Fruit fly (Drosophila melanogaster) whole organism, pupa: ENCODE data around the gene Mcm7.

Experiments
- CG12605 ChIP-seq: fragments of 200-800 bp; sonication (Bioruptor generic); IDR thresholded peaks from 2 replicates; pipeline ENCODE4 v1.3.6; 2022; ENCODE audit warnings: missing biosample characterization, missing genetic modification characterization
- CG13204 ChIP-seq: fragments of 200-800 bp; sonication (Bioruptor generic); optimal IDR thresholded peaks from 2 replicates; lab custom pipeline; 2018; ENCODE audit warnings: missing biosample characterization, mild to moderate bottlenecking, missing genetic modification characterization, moderate library complexity
- CG14655 ChIP-seq: fragments of 200-800 bp; sonication (Bioruptor generic); optimal IDR thresholded peaks from 3 replicates; lab custom pipeline; 2017; ENCODE audit warnings: mild to moderate bottlenecking, missing biosample characterization, missing genetic modification reagents, missing genetic modification characterization
- CG32121 ChIP-seq: fragments of 200-800 bp; sonication (Bioruptor generic); IDR thresholded peaks from 2 replicates; pipeline ENCODE4 v1.3.6; 2022; ENCODE audit warnings: missing biosample characterization, missing genetic modification characterization
- CG4496 ChIP-seq: fragments of 200-800 bp; sonication (Bioruptor generic); IDR thresholded peaks from 3 replicates; pipeline ENCODE4 v1.3.6; 2022; ENCODE audit warnings: missing biosample characterization, missing genetic modification characterization
- CG8159 ChIP-seq: fragments of 200-800 bp; sonication (Bioruptor generic); optimal IDR thresholded peaks from 3 replicates; lab custom pipeline; 2018; ENCODE audit warnings: missing biosample characterization, mild to moderate bottlenecking, missing genetic modification characterization, moderate library complexity
- EcR ChIP-seq: fragments of 200-800 bp; sonication (Bioruptor generic); optimal IDR thresholded peaks from 3 replicates; lab custom pipeline; 2019; ENCODE audit warnings: missing biosample characterization, missing genetic modification characterization, mild to moderate bottlenecking, moderate library complexity, missing genetic modification reagents
- Ets98B ChIP-seq: fragments of 200-800 bp; sonication (Bioruptor generic); IDR thresholded peaks from 2 replicates; pipeline ENCODE4 v1.3.6; 2022; ENCODE audit warnings: missing biosample characterization, missing genetic modification characterization
- Pif1A ChIP-seq: fragments of 200-800 bp; sonication (Bioruptor generic); optimal IDR thresholded peaks from 3 replicates; lab custom pipeline; 2016; ENCODE audit warnings: missing biosample characterization, missing genetic modification characterization
- Pif1B ChIP-seq: fragments of 200-800 bp; sonication (Bioruptor generic); optimal IDR thresholded peaks from 3 replicates; lab custom pipeline; 2016; ENCODE audit warnings: missing biosample characterization, missing genetic modification characterization
- fd96Ca ChIP-seq: fragments of 200-800 bp; sonication (Bioruptor generic); IDR thresholded peaks from 3 replicates; pipeline ENCODE4 v1.3.6; 2022; ENCODE audit warnings: missing biosample characterization, missing genetic modification characterization
- rn ChIP-seq: fragments of 200-800 bp; sonication (Bioruptor generic); IDR thresholded peaks from 2 replicates; pipeline ENCODE4 v1.3.6; 2022; ENCODE audit warnings: missing biosample characterization, missing genetic modification characterization

DNA sequence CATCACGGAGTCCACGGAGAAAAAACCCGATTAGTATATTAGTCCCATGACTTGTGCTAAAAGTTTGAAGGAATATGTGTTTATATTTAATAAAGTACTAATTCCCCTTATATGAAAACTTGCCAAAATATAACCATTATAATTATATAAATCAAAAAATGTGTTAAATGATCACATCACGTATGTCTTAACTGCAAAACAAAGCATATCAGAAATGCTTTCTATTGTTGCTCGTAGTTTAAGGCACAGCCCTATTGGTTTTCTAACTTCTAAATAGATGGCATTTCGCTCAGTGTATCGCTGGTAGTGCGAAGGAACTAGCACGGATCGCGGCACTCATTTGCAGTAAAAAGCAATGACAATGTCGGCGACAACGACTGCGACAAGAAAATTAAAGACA, 31.5 kb upstream of the Mcm7 start:
- peak; percentile 76 for TF ChIP-seq CG14655
- no peak for TF ChIP-seq CG4496 (GFP tag; lab: Robert Waterston, UW)
- TF ChIP-seq Pif1B (GFP tag; lab: Kevin White, UChicago) = peak; percentile 28
- no peak for TF ChIP-seq rn
- TF ChIP-seq EcR (GFP tag; lab: Kevin White, UChicago) = no peak
- TF ChIP-seq CG12605 (GFP tag; lab: Robert Waterston, UW) = no peak
- no peak for TF ChIP-seq CG13204 (GFP tag; lab: Kevin White, UChicago)
- TF ChIP-seq fd96Ca = no peak
- TF ChIP-seq CG8159 (tag; lab: Kevin White, UChicago) = peak; percentile 40
- TF ChIP-seq CG32121 (GFP tag; lab: Robert Waterston, UW) = no peak
- no peak for TF ChIP-seq Ets98B (GFP tag; lab: Robert Waterston, UW)
- peak; percentile 48 for TF ChIP-seq Pif1A (GFP tag; lab: Kevin White, UChicago)
